Worm (Caenorhabditis elegans) whole organism, young adult: ENCODE measurements around the gene F08C6.5.

Experiments
- B0035.1 ChIP-seq: sonication (generic microtip); optimal IDR thresholded peaks from 2 replicates; lab custom pipeline; 2016; ENCODE audit warnings: missing genetic modification characterization, mild to moderate bottlenecking, missing compliant biosample characterization, missing genotype, missing genetic modification reagents
- B0336.3 ChIP-seq: fragments of 200-800 bp; sonication (Bioruptor generic); IDR thresholded peaks from 2 replicates; pipeline ENCODE4 v1.3.6; 2022; ENCODE audit warnings: missing genetic modification characterization, missing compliant biosample characterization
- C17E4.6 ChIP-seq: fragments of 200-800 bp; sonication (Bioruptor generic); IDR thresholded peaks from 2 replicates; pipeline ENCODE4 v1.3.6; 2022; ENCODE audit warnings: missing genetic modification reagents, missing genetic modification characterization, missing compliant biosample characterization
- F57A8.1 ChIP-seq: fragments of 200-800 bp; sonication (Bioruptor generic); optimal IDR thresholded peaks from 2 replicates; lab custom pipeline; 2018; ENCODE audit warnings: mild to moderate bottlenecking, missing genetic modification characterization, moderate library complexity, missing compliant biosample characterization
- F57C9.4 ChIP-seq: sonication (generic microtip); optimal IDR thresholded peaks from 2 replicates; lab custom pipeline; 2017; ENCODE audit warnings: mild to moderate bottlenecking, missing genetic modification characterization, missing compliant biosample characterization
- Y53G8AR.9 ChIP-seq: fragments of 200-800 bp; sonication (Bioruptor generic); conservative IDR thresholded peaks from 2 replicates; pipeline ENCODE4 v1.3.6; 2022; ENCODE audit warnings: missing genetic modification reagents, missing genetic modification characterization, missing compliant biosample characterization
- Y79H2A.3 ChIP-seq: fragments of 200-800 bp; sonication (Bioruptor generic); conservative IDR thresholded peaks from 2 replicates; pipeline ENCODE4 v1.3.6; 2022; ENCODE audit warnings: missing genetic modification reagents, missing genetic modification characterization, missing compliant biosample characterization
- aptf-2 ChIP-seq: fragments of 200-800 bp; sonication (Bioruptor generic); conservative IDR thresholded peaks from 2 replicates; pipeline ENCODE4 v1.3.6; 2022; ENCODE audit warnings: missing genetic modification reagents, missing genetic modification characterization, missing compliant biosample characterization
- atf-7 ChIP-seq: sonication (generic microtip); optimal IDR thresholded peaks from 2 replicates; lab custom pipeline; 2017; ENCODE audit warnings: mild to moderate bottlenecking, missing genetic modification characterization, missing compliant biosample characterization
- attf-5 ChIP-seq: fragments of 200-800 bp; sonication (Bioruptor generic); optimal IDR thresholded peaks from 2 replicates; lab custom pipeline; 2018; ENCODE audit warnings: mild to moderate bottlenecking, missing genetic modification characterization, missing compliant biosample characterization
- attf-6 ChIP-seq: fragments of 200-800 bp; sonication (Bioruptor generic); IDR thresholded peaks from 2 replicates; pipeline ENCODE4 v1.3.6; 2022; ENCODE audit warnings: missing genetic modification reagents, missing genetic modification characterization, missing compliant biosample characterization
- bed-2 ChIP-seq: fragments of 200-800 bp; sonication (Bioruptor generic); IDR thresholded peaks from 2 replicates; pipeline ENCODE4 v1.3.6; 2022; ENCODE audit warnings: missing genetic modification reagents, missing genetic modification characterization, missing compliant biosample characterization
- ccch-3 ChIP-seq: fragments of 200-800 bp; sonication (Bioruptor generic); optimal IDR thresholded peaks from 2 replicates; lab custom pipeline; 2018; ENCODE audit warnings: mild to moderate bottlenecking, missing genetic modification characterization, missing compliant biosample characterization
- cebp-1 ChIP-seq, 2 experiments: fragments of 200-800 bp in 1 of 2; sonication (Bioruptor generic) in 1 of 2; sonication (generic microtip) in 1 of 2; IDR thresholded peaks in 1 of 2; optimal IDR thresholded peaks in 1 of 2; 2 replicates each; pipeline versions ENCODE4 v1.3.6 to Lab custom; 2017 to 2022; ENCODE audit warnings: missing compliant biosample characterization in 2 of 2, missing genetic modification characterization in 2 of 2, mild to moderate bottlenecking in 1 of 2, missing genetic modification reagents in 1 of 2, moderate library complexity in 1 of 2
- cebp-2 ChIP-seq: fragments of 200-800 bp; sonication (Bioruptor generic); IDR thresholded peaks from 2 replicates; pipeline ENCODE4 v1.3.6; 2022; ENCODE audit warnings: missing genetic modification characterization, missing compliant biosample characterization
- ceh-100 ChIP-seq: fragments of 200-800 bp; sonication (Bioruptor generic); IDR thresholded peaks from 2 replicates; pipeline ENCODE4 v1.3.6; 2022; ENCODE audit warnings: missing genetic modification reagents, missing genetic modification characterization, missing compliant biosample characterization
- ceh-79 ChIP-seq: sonication (generic microtip); optimal IDR thresholded peaks from 2 replicates; lab custom pipeline; 2017; ENCODE audit warnings: mild to moderate bottlenecking, missing genetic modification characterization, missing compliant biosample characterization
- dpl-1 ChIP-seq: fragments of 150-350 bp; optimal IDR thresholded peaks from 2 replicates; lab custom pipeline; 2014; ENCODE audit warnings: missing biosample characterization, missing genetic modification reagents, missing genetic modification characterization
- egl-44 ChIP-seq: fragments of 200-800 bp; sonication (Bioruptor generic); IDR thresholded peaks from 2 replicates; pipeline ENCODE4 v1.3.6; 2022; ENCODE audit warnings: missing genetic modification reagents, missing genetic modification characterization, missing compliant biosample characterization
- egrh-3 ChIP-seq: fragments of 200-800 bp; sonication (Bioruptor generic); IDR thresholded peaks from 2 replicates; pipeline ENCODE4 v1.3.6; 2022; ENCODE audit warnings: missing genetic modification reagents, missing genetic modification characterization, missing compliant biosample characterization
- ekl-4 ChIP-seq: fragments of 200-800 bp; sonication (Bioruptor generic); IDR thresholded peaks from 2 replicates; pipeline ENCODE4 v1.3.6; 2022; ENCODE audit warnings: missing genetic modification reagents, missing genetic modification characterization, missing compliant biosample characterization
- gei-17 ChIP-seq: fragments of 200-800 bp; sonication (Bioruptor generic); optimal IDR thresholded peaks from 2 replicates; lab custom pipeline; 2018; ENCODE audit warnings: mild to moderate bottlenecking, missing genetic modification characterization, missing compliant biosample characterization
- hmg-1.2 ChIP-seq: fragments of 200-800 bp; sonication (Bioruptor generic); IDR thresholded peaks from 2 replicates; pipeline ENCODE4 v1.3.6; 2022; ENCODE audit warnings: missing genetic modification reagents, missing genetic modification characterization, missing compliant biosample characterization
- lsy-27 ChIP-seq: sonication (generic microtip); optimal IDR thresholded peaks from 2 replicates; lab custom pipeline; 2017; ENCODE audit warnings: missing genetic modification characterization, mild to moderate bottlenecking, missing compliant biosample characterization, antibody characterized with exemption, missing genotype, borderline replicate concordance; ENCODE audit not compliant: insufficient read depth
- madf-8 ChIP-seq: fragments of 200-800 bp; sonication (Bioruptor generic); conservative IDR thresholded peaks from 2 replicates; pipeline ENCODE4 v1.3.6; 2022; ENCODE audit warnings: missing genetic modification reagents, missing genetic modification characterization, missing compliant biosample characterization
- mel-28 ChIP-seq: sonication (generic microtip); optimal IDR thresholded peaks from 2 replicates; lab custom pipeline; 2016; ENCODE audit warnings: borderline replicate concordance, mild to moderate bottlenecking, missing genetic modification characterization, missing compliant biosample characterization
- nhr-179 ChIP-seq: sonication (generic microtip); optimal IDR thresholded peaks from 2 replicates; lab custom pipeline; 2016; ENCODE audit warnings: mild to moderate bottlenecking, missing genetic modification characterization, missing compliant biosample characterization
- nhr-27 ChIP-seq: fragments of 200-800 bp; sonication (Bioruptor generic); optimal IDR thresholded peaks from 2 replicates; lab custom pipeline; 2018; ENCODE audit warnings: mild to moderate bottlenecking, missing genetic modification characterization, moderate library complexity, missing compliant biosample characterization
- nhr-80 ChIP-seq: sonication (generic microtip); optimal IDR thresholded peaks from 2 replicates; lab custom pipeline; 2016; ENCODE audit warnings: missing genetic modification characterization, missing compliant biosample characterization
- rec-8 ChIP-seq, 2 experiments: sonication (generic microtip); optimal IDR thresholded peaks; 2 replicates each; lab custom pipeline; 2016; ENCODE audit warnings: mild to moderate bottlenecking in 2 of 2, missing genetic modification characterization in 2 of 2, missing genetic modification reagents in 2 of 2, missing genotype in 2 of 2, missing biosample characterization in 1 of 2, missing compliant biosample characterization in 1 of 2, moderate library complexity in 1 of 2
- sdz-38 ChIP-seq: sonication (generic microtip); optimal IDR thresholded peaks from 2 replicates; lab custom pipeline; 2016; ENCODE audit warnings: missing genotype, missing genetic modification characterization, missing compliant biosample characterization
- zfh-2 ChIP-seq: fragments of 200-800 bp; sonication (Bioruptor generic); conservative IDR thresholded peaks from 2 replicates; pipeline ENCODE4 v1.3.6; 2022; ENCODE audit warnings: missing genetic modification reagents, missing genetic modification characterization, missing compliant biosample characterization
- zim-3 ChIP-seq: sonication (generic microtip); optimal IDR thresholded peaks from 2 replicates; lab custom pipeline; 2017; ENCODE audit warnings: mild to moderate bottlenecking, missing genetic modification characterization, moderate library complexity, missing compliant biosample characterization
- ztf-25 ChIP-seq: fragments of 200-800 bp; sonication (Bioruptor generic); IDR thresholded peaks from 2 replicates; pipeline ENCODE4 v1.3.6; 2022; ENCODE audit warnings: missing genetic modification reagents, missing genetic modification characterization, missing compliant biosample characterization
- ztf-26 ChIP-seq: sonication (generic microtip); optimal IDR thresholded peaks from 2 replicates; lab custom pipeline; 2017; ENCODE audit warnings: missing genetic modification characterization, missing compliant biosample characterization
- ztf-3 ChIP-seq: fragments of 200-800 bp; sonication (Bioruptor generic); optimal IDR thresholded peaks from 2 replicates; lab custom pipeline; 2018; ENCODE audit warnings: mild to moderate bottlenecking, missing genetic modification characterization, missing compliant biosample characterization
- ztf-6 ChIP-seq: fragments of 200-800 bp; sonication (Bioruptor generic); IDR thresholded peaks from 2 replicates; pipeline ENCODE4 v1.3.6; 2022; ENCODE audit warnings: missing genetic modification reagents, missing genetic modification characterization, missing compliant biosample characterization

The F08C6.5 gene

DNA sequence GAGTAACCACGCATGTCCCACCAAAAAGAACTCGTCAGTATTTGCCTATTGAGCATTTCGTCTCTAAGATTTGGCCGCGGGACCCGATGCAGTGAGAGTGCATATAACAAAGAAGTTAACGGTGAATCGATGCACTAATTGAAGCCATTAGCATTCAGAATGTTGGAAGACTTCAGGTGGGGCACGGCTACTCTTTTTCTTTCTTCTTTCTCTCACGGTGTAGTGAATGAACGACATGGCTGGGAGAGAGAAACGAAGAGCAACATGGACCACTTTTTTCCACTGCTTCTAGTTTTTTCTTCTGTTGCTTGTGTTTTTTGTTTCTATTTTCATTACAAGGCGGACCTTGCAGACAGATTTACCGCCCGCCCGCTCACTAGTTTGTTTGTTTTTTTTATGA, 18.1 kb upstream of the F08C6.5 start:
- TF ChIP-seq B0035.1 = no peak
- no peak for TF ChIP-seq nhr-179 (tag; lab: Kevin White, UChicago)
- no peak for TF ChIP-seq dpl-1 (GFP tag; lab: Kevin White, UChicago)

- TF ChIP-seq ztf-26 = no peak
- TF ChIP-seq mel-28 (tag; lab: Kevin White, UChicago) = no peak
- no peak for TF ChIP-seq ceh-100 (GFP tag; lab: Robert Waterston, UW)
- TF ChIP-seq F57C9.4 (tag; lab: Kevin White, UChicago) = no peak
- TF ChIP-seq sdz-38 (tag; lab: Kevin White, UChicago) = no peak
- TF ChIP-seq rec-8 (tag; optimal IDR thresholded peaks at IDR 0.05; lab: Kevin White, UChicago) = no peak
- no peak for TF ChIP-seq ccch-3
These were observed 12.7 kb upstream of the F08C6.5 start, which contains the start of gene col-174 for ce11 chrX:7546509-7546908. Gene col-174, plus strand, starts transcription at chrX:7546809.

DNA sequence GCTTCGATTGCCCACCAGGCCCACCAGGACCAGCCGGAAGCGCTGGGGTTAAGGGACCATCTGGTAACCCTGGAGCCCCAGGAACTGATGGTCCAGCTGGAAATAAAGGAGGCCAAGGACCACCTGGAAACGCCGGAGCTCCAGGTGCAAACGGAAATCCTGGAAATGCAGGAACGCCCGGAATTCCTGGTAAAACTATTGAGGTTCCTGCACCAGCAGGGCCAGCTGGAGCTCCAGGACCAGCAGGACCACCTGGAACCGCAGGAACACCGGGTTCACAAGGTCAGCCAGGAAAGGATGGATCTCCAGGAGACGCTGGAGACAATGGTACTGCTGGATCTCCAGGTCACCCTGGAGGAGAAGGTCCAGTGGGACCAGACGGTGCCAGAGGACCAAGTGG, 11.5 kb upstream of the F08C6.5 start:
- TF ChIP-seq attf-5 (no peak), nhr-27 (tag; lab: Kevin White, UChicago) (no peak), bed-2 (GFP tag; lab: Robert Waterston, UW) (no peak), ztf-3 (no peak), Y79H2A.3 (GFP tag; lab: Robert Waterston, UW) (no peak), zfh-2 (GFP tag; lab: Robert Waterston, UW) (peak; percentile 82), nhr-80 (tag; lab: Kevin White, UChicago) (no peak), ztf-6 (no peak), Y53G8AR.9 (GFP tag; lab: Robert Waterston, UW) (0 out of 2 replicates have a peak, but pooled peaks have one; percentile 46), B0336.3 (GFP tag; lab: Robert Waterston, UW) (no peak), ceh-79 (tag; lab: Kevin White, UChicago) (no peak), ztf-25 (GFP tag; lab: Robert Waterston, UW) (no peak), C17E4.6 (GFP tag; lab: Robert Waterston, UW) (no peak), ekl-4 (GFP tag; lab: Robert Waterston, UW) (no peak), egl-44 (GFP tag; lab: Robert Waterston, UW) (no peak), lsy-27 (tag; lab: Kevin White, UChicago) (no peak), gei-17 (no peak), egrh-3 (peak; percentile 60; the same call in 1 of the 2 replicates), madf-8 (GFP tag; lab: Robert Waterston, UW) (no peak), aptf-2 (no peak)

DNA sequence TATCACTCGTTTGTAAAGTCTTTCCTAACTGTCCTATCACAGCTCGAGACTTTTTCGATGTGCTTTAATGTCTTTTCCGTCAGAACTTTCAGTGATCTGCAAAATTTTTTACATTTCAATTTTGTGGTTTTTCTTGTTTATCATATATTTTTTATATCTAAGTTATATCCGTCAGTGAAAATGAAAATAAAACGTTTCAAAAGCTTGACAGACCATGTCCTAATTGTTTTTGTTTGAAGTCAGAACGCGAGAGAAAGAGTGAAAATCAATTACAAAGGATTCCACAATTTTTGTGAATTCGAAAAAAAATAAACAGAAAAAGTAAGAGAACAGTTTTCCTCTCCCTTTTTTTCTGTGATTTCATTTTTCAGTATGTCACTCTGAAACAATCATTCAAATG, 11.0 kb upstream of the F08C6.5 start, which contains the start of gene F46C8.1:
TSS of gene F46C8.1 (plus strand) at position 301 of the 400 bp plus-strand sequence.
- TF ChIP-seq ceh-100 (GFP tag; lab: Robert Waterston, UW) (no peak), hmg-1.2 (no peak), cebp-1 (GFP tag; IDR thresholded peaks at IDR 0.05; lab: Robert Waterston, UW) (no peak), cebp-1 (tag; optimal IDR thresholded peaks at IDR 0.05; lab: Kevin White, UChicago) (no peak), atf-7 (tag; lab: Kevin White, UChicago) (no peak), gei-17 (no peak), F57A8.1 (no peak), cebp-2 (GFP tag; lab: Robert Waterston, UW) (no peak), attf-6 (GFP tag; lab: Robert Waterston, UW) (no peak), zim-3 (no peak)
